Worm (Caenorhabditis elegans) whole organism, L1 larva: ENCODE results near the gene sma-5.
A peak's percentile ranks its signal among the peaks of the same experiment; 100 is the strongest.

ENCODE experiments used
- C04F5.9 ChIP-seq: sonication (generic microtip); optimal IDR thresholded peaks from 2 replicates; lab custom pipeline; 2016; ENCODE audit warnings: missing genetic modification characterization, missing compliant biosample characterization
- C16A3.4 ChIP-seq: fragments of 150-350 bp; optimal IDR thresholded peaks from 2 replicates; lab custom pipeline; 2014; ENCODE audit warnings: missing biosample characterization, missing genetic modification characterization
- aha-1 ChIP-seq: fragments of 150-350 bp; optimal IDR thresholded peaks from 2 replicates; lab custom pipeline; 2014; ENCODE audit warnings: missing biosample characterization, missing genetic modification characterization
- aly-2 ChIP-seq: fragments of 150-350 bp; optimal IDR thresholded peaks from 2 replicates; lab custom pipeline; 2014; ENCODE audit warnings: missing biosample characterization, missing genetic modification characterization
- ama-1 ChIP-seq: fragments of 150-350 bp; optimal IDR thresholded peaks from 2 replicates; lab custom pipeline; 2014
- ceh-8 ChIP-seq: fragments of 200-800 bp; sonication (Bioruptor generic); optimal IDR thresholded peaks from 2 replicates; lab custom pipeline; 2018; ENCODE audit warnings: mild to moderate bottlenecking, missing genetic modification characterization, moderate library complexity, missing compliant biosample characterization
- ceh-90 ChIP-seq: sonication (generic microtip); optimal IDR thresholded peaks from 2 replicates; lab custom pipeline; 2016; ENCODE audit warnings: missing genetic modification characterization, missing compliant biosample characterization
- dpl-1 ChIP-seq, 3 experiments: fragments of 150-350 bp in 2 of 3; sonication (generic microtip) in 1 of 3; optimal IDR thresholded peaks; 2 replicates each; lab custom pipeline; 2014 to 2017; ENCODE audit warnings: missing biosample characterization in 3 of 3, missing genetic modification characterization in 3 of 3, missing genetic modification reagents in 3 of 3
- dsc-1 ChIP-seq: sonication (generic microtip); optimal IDR thresholded peaks from 2 replicates; lab custom pipeline; 2016; ENCODE audit warnings: mild to moderate bottlenecking, missing genetic modification characterization, missing compliant biosample characterization
- efl-1 ChIP-seq, 4 experiments: fragments of 150-350 bp; optimal IDR thresholded peaks in 3 of 4; peaks in 1 of 4; 1 replicate in 1 of 4; 2 replicates in 3 of 4; lab custom pipeline; 2014; ENCODE audit warnings: missing biosample characterization in 2 of 4, missing genetic modification characterization in 2 of 4, missing genetic modification reagents in 2 of 4
- egl-13 ChIP-seq: sonication (generic microtip); optimal IDR thresholded peaks from 2 replicates; lab custom pipeline; 2016; ENCODE audit warnings: missing genotype, missing genetic modification reagents, missing genetic modification characterization, missing compliant biosample characterization
- egl-27 ChIP-seq, 2 experiments: fragments of 150-350 bp in 1 of 2; sonication (generic microtip); optimal IDR thresholded peaks; 3 replicates each; lab custom pipeline; 2017 to 2018; ENCODE audit warnings: missing biosample characterization in 2 of 2, missing genetic modification characterization in 2 of 2, missing genetic modification reagents in 2 of 2
- elt-2 ChIP-seq: sonication (generic microtip); optimal IDR thresholded peaks from 2 replicates; lab custom pipeline; 2016; ENCODE audit warnings: missing genetic modification characterization, mild to moderate bottlenecking, inconsistent platforms, missing compliant biosample characterization, missing genetic modification reagents
- fkh-10 ChIP-seq: sonication (generic microtip); optimal IDR thresholded peaks from 2 replicates; lab custom pipeline; 2017; ENCODE audit warnings: missing biosample characterization, missing genetic modification reagents, missing genetic modification characterization
- fos-1 ChIP-seq: fragments of 150-350 bp; optimal IDR thresholded peaks from 2 replicates; lab custom pipeline; 2014; ENCODE audit warnings: missing biosample characterization, missing genetic modification characterization
- hpl-2 ChIP-seq: fragments of 150-350 bp; optimal IDR thresholded peaks from 2 replicates; lab custom pipeline; 2014; ENCODE audit warnings: missing biosample characterization, missing genetic modification reagents, missing genetic modification characterization
- lin-13 ChIP-seq: fragments of 150-350 bp; optimal IDR thresholded peaks from 2 replicates; lab custom pipeline; 2014; ENCODE audit warnings: missing biosample characterization, missing genetic modification reagents, missing genetic modification characterization
- lin-35 ChIP-seq, 2 experiments: fragments of 150-350 bp; optimal IDR thresholded peaks; 2 replicates each; lab custom pipeline; 2014; ENCODE audit warnings: missing biosample characterization in 2 of 2, missing genetic modification characterization in 2 of 2, missing genetic modification reagents in 2 of 2
- mdl-1 ChIP-seq, 2 experiments: fragments of 150-350 bp; optimal IDR thresholded peaks; 2 replicates each; lab custom pipeline; 2014 to 2017; ENCODE audit warnings: missing biosample characterization in 2 of 2, missing genetic modification characterization in 2 of 2, inconsistent platforms in 1 of 2
- mef-2 ChIP-seq: fragments of 150-350 bp; optimal IDR thresholded peaks from 2 replicates; lab custom pipeline; 2014; ENCODE audit warnings: missing biosample characterization, missing genetic modification characterization
- nhr-11 ChIP-seq: fragments of 150-350 bp; optimal IDR thresholded peaks from 2 replicates; lab custom pipeline; 2014; ENCODE audit warnings: missing biosample characterization, missing genetic modification characterization
- nhr-19 ChIP-seq: fragments of 200-800 bp; sonication (Bioruptor generic); conservative IDR thresholded peaks from 2 replicates; pipeline ENCODE4 v1.3.6; 2022; ENCODE audit warnings: missing genetic modification characterization, missing compliant biosample characterization
- nhr-20 ChIP-seq: sonication (generic microtip); optimal IDR thresholded peaks from 2 replicates; lab custom pipeline; 2016; ENCODE audit warnings: mild to moderate bottlenecking, missing genetic modification characterization, missing compliant biosample characterization
- nhr-237 ChIP-seq: fragments of 150-350 bp; optimal IDR thresholded peaks from 2 replicates; lab custom pipeline; 2014; ENCODE audit warnings: missing biosample characterization, missing genetic modification characterization
- nhr-47 ChIP-seq: sonication (generic microtip); optimal IDR thresholded peaks from 2 replicates; lab custom pipeline; 2016; ENCODE audit warnings: mild to moderate bottlenecking, missing genetic modification characterization, moderate library complexity, missing compliant biosample characterization
- nhr-76 ChIP-seq: sonication (generic microtip); optimal IDR thresholded peaks from 2 replicates; lab custom pipeline; 2017; ENCODE audit warnings: missing biosample characterization, missing genetic modification characterization
- nhr-84 ChIP-seq: sonication (generic microtip); optimal IDR thresholded peaks from 2 replicates; lab custom pipeline; 2017; ENCODE audit warnings: missing biosample characterization, missing genetic modification characterization
- nhr-85 ChIP-seq: sonication (generic microtip); peaks from one replicate; lab custom pipeline; 2016; ENCODE audit warnings: missing genetic modification characterization, inconsistent platforms, missing compliant biosample characterization
- nhr-90 ChIP-seq: sonication (generic microtip); optimal IDR thresholded peaks from 2 replicates; lab custom pipeline; 2016; ENCODE audit warnings: mild to moderate bottlenecking, missing genetic modification characterization, missing compliant biosample characterization; ENCODE audit not compliant: poor library complexity
- pax-3 ChIP-seq: fragments of 200-800 bp; sonication (Bioruptor generic); optimal IDR thresholded peaks from 2 replicates; lab custom pipeline; 2018; ENCODE audit warnings: mild to moderate bottlenecking, missing genetic modification characterization, moderate library complexity, missing compliant biosample characterization
- rnt-1 ChIP-seq: sonication (generic microtip); optimal IDR thresholded peaks from 2 replicates; lab custom pipeline; 2016; ENCODE audit warnings: mild to moderate bottlenecking, missing genetic modification characterization, moderate library complexity, missing compliant biosample characterization
- skn-1 ChIP-seq: fragments of 150-350 bp; optimal IDR thresholded peaks from 2 replicates; lab custom pipeline; 2014; ENCODE audit warnings: missing biosample characterization, missing genetic modification characterization
- snpc-4 ChIP-seq: fragments of 150-350 bp; optimal IDR thresholded peaks from 2 replicates; lab custom pipeline; 2014; ENCODE audit warnings: missing biosample characterization, missing genetic modification characterization
- sox-4 ChIP-seq: sonication (generic microtip); optimal IDR thresholded peaks from 2 replicates; lab custom pipeline; 2016; ENCODE audit warnings: missing genetic modification characterization, missing compliant biosample characterization
- sptf-1 ChIP-seq: fragments of 150-350 bp; optimal IDR thresholded peaks from 2 replicates; lab custom pipeline; 2014; ENCODE audit warnings: missing biosample characterization, missing genetic modification characterization
- sup-37 ChIP-seq: fragments of 200-800 bp; sonication (Bioruptor generic); optimal IDR thresholded peaks from 2 replicates; lab custom pipeline; 2018; ENCODE audit warnings: mild to moderate bottlenecking, missing genetic modification characterization, missing compliant biosample characterization
- tlp-1 ChIP-seq: fragments of 150-350 bp; optimal IDR thresholded peaks from 2 replicates; lab custom pipeline; 2014; ENCODE audit warnings: missing biosample characterization, missing genetic modification characterization
- unc-130 ChIP-seq: fragments of 150-350 bp; optimal IDR thresholded peaks from 2 replicates; lab custom pipeline; 2017; ENCODE audit warnings: missing biosample characterization, missing genetic modification characterization, inconsistent platforms
- unc-30 ChIP-seq: sonication (generic microtip); optimal IDR thresholded peaks from 2 replicates; lab custom pipeline; 2017; ENCODE audit warnings: missing biosample characterization, missing genetic modification characterization
- unc-62 ChIP-seq: fragments of 150-350 bp; optimal IDR thresholded peaks from 2 replicates; lab custom pipeline; 2014; ENCODE audit warnings: missing biosample characterization, missing genetic modification reagents, missing genetic modification characterization
- unc-86 ChIP-seq: sonication (generic microtip); optimal IDR thresholded peaks from 2 replicates; lab custom pipeline; 2016; ENCODE audit warnings: missing genetic modification characterization, missing compliant biosample characterization
- zip-4 ChIP-seq: fragments of 200-800 bp; sonication (Bioruptor generic); optimal IDR thresholded peaks from 2 replicates; lab custom pipeline; 2018; ENCODE audit warnings: mild to moderate bottlenecking, missing genetic modification characterization, moderate library complexity, missing compliant biosample characterization
- ztf-11 ChIP-seq, 2 experiments: sonication (generic microtip); optimal IDR thresholded peaks; 2 replicates each; lab custom pipeline; 2016 to 2017; ENCODE audit warnings: missing genetic modification characterization in 2 of 2, missing biosample characterization in 1 of 2, missing compliant biosample characterization in 1 of 2
- ztf-4 ChIP-seq: fragments of 150-350 bp; optimal IDR thresholded peaks from 2 replicates; lab custom pipeline; 2014; ENCODE audit warnings: missing biosample characterization, missing genetic modification characterization

Gene sma-5

ce11 chrX:11957246-11957645 lies 48.1 kb downstream of the sma-5 start, which contains the start of gene T08D10.5:
Gene T08D10.5, plus strand, starts transcription at chrX:11957546.
- TF ChIP-seq sox-4 (tag; lab: Kevin White, UChicago) (no peak), skn-1 (tag; lab: Kevin White, UChicago) (no peak), nhr-19 (GFP tag; lab: Robert Waterston, UW) (no peak), elt-2 (tag; lab: Kevin White, UChicago) (no peak), sup-37 (GFP tag; lab: Kevin White, UChicago) (no peak), ztf-11 (tag; optimal IDR thresholded peaks at IDR 0.05; lab: Kevin White, UChicago) (no peak), ama-1 (no peak), C04F5.9 (no peak), nhr-237 (tag; lab: Kevin White, UChicago) (no peak), mdl-1 (tag; optimal IDR thresholded peaks at IDR 0.05; lab: Kevin White, UChicago) (no peak), fos-1 (tag; lab: Kevin White, UChicago) (no peak), unc-130 (tag; lab: Kevin White, UChicago) (no peak), egl-27 (tag; optimal IDR thresholded peaks at IDR 0.05; lab: Kevin White, UChicago) (no peak), aly-2 (tag; lab: Kevin White, UChicago) (no peak), unc-86 (no peak), tlp-1 (no peak), sptf-1 (tag; lab: Kevin White, UChicago) (no peak), nhr-20 (tag; lab: Kevin White, UChicago) (no peak), ceh-8 (no peak), efl-1 (optimal IDR thresholded peaks at IDR 0.05; lab: Kevin White, UChicago) (no peak), efl-1 (GFP tag; optimal IDR thresholded peaks at IDR 0.05 in 1 of 2; lab: Kevin White, UChicago) (no peak)

- TF ChIP-seq pax-3 (tag; lab: Kevin White, UChicago) (no peak), rnt-1 (tag; lab: Kevin White, UChicago) (no peak), nhr-90 (tag; lab: Kevin White, UChicago) (no peak), nhr-85 (tag; lab: Kevin White, UChicago) (no peak), nhr-237 (tag; lab: Kevin White, UChicago) (no peak), hpl-2 (GFP tag; lab: Kevin White, UChicago) (no peak), nhr-84 (tag; lab: Kevin White, UChicago) (no peak), fkh-10 (no peak), snpc-4 (tag; lab: Kevin White, UChicago) (no peak), ztf-4 (tag; lab: Kevin White, UChicago) (no peak), zip-4 (no peak), unc-30 (no peak), nhr-11 (tag; lab: Kevin White, UChicago) (no peak), sptf-1 (tag; lab: Kevin White, UChicago) (no peak), nhr-76 (tag; lab: Kevin White, UChicago) (no peak)
Measured at ce11 chrX:11955125-11955524, 50.2 kb downstream of the sma-5 start, which contains the start of gene T08D10.3. Gene T08D10.3, plus strand, starts transcription at chrX:11955425.

ce11 chrX:11953229-11953628 lies 52.1 kb downstream of the sma-5 start, which contains the start of gene T08D10.4:
Gene T08D10.4, minus strand, starts transcription at chrX:11953329.
- no peak for TF ChIP-seq rnt-1 (tag; lab: Kevin White, UChicago)

ce11 chrX:11952129-11952528 lies 53.2 kb downstream of the sma-5 start:
- TF ChIP-seq ceh-90 (tag; lab: Kevin White, UChicago): no peak
- TF ChIP-seq ztf-11 (tag; optimal IDR thresholded peaks at IDR 0.05; lab: Kevin White, UChicago): no peak

- TF ChIP-seq aha-1 (tag; lab: Kevin White, UChicago) (no peak), lin-13 (no peak), efl-1 (optimal IDR thresholded peaks at IDR 0.05; lab: Kevin White, UChicago) (peak; percentile 22 to 23), efl-1 (GFP tag; optimal IDR thresholded peaks at IDR 0.05 in 1 of 2; lab: Kevin White, UChicago) (peak in 1 of 2 experiments; percentile 4), dsc-1 (tag; lab: Kevin White, UChicago) (peak; percentile 16), snpc-4 (tag; lab: Kevin White, UChicago) (no peak), unc-62 (GFP tag; lab: Kevin White, UChicago) (no peak), dpl-1 (GFP tag; optimal IDR thresholded peaks at IDR 0.05; lab: Kevin White, UChicago) (peak in 2 of 3 experiments; percentile 28 to 32), unc-130 (tag; lab: Kevin White, UChicago) (no peak), nhr-85 (tag; lab: Kevin White, UChicago) (peak; percentile 68), ceh-90 (tag; lab: Kevin White, UChicago) (no peak), egl-13 (tag; lab: Kevin White, UChicago) (peak; percentile 9), lin-35 (GFP tag; optimal IDR thresholded peaks at IDR 0.05; lab: Kevin White, UChicago) (peak; percentile 29 to 56), C16A3.4 (tag; lab: Kevin White, UChicago) (peak; percentile 28), nhr-47 (peak; percentile 45), mef-2 (tag; lab: Kevin White, UChicago) (no peak)
Measured at ce11 chrX:11948184-11948894, 57.0 kb downstream of the sma-5 start, which contains the start of gene lsd-1. Gene lsd-1, plus strand, starts transcription at chrX:11948844.
